Worm (Caenorhabditis elegans): Measurements from ENCODE around the gene his-60.

- TF ChIP-seq R02D3.7 (tag; optimal IDR thresholded peaks at IDR 0.05): no peak
- TF ChIP-seq unc-39 (tag; optimal IDR thresholded peaks at IDR 0.05): no peak
- TF ChIP-seq snpc-4 (tag; optimal IDR thresholded peaks at IDR 0.05): no peak
- TF ChIP-seq gmeb-1 (tag; optimal IDR thresholded peaks at IDR 0.05): no peak
- peak in 1 of 2 experiments; percentile 33 for TF ChIP-seq lsy-2 (tag; optimal IDR thresholded peaks at IDR 0.05)
- peak; percentile 23 for TF ChIP-seq nhr-25 (tag; optimal IDR thresholded peaks at IDR 0.05)
- TF ChIP-seq nhr-11 (tag; optimal IDR thresholded peaks at IDR 0.05): no peak
- TF ChIP-seq fos-1 (tag; optimal IDR thresholded peaks at IDR 0.05): peak; percentile 14
- no peak for TF ChIP-seq sem-4 (tag; optimal IDR thresholded peaks at IDR 0.05)
- TF ChIP-seq nhr-23 (tag; optimal IDR thresholded peaks at IDR 0.05): no peak
- TF ChIP-seq unc-62 (GFP tag; optimal IDR thresholded peaks at IDR 0.05): no peak
- no peak for TF ChIP-seq nhr-12 (tag; optimal IDR thresholded peaks at IDR 0.05)
These were observed 18.2 kb upstream of the his-60 start for ce11 chrIV:7505866-7506488.

Data from whole organism, L2 larva.